Worm (Caenorhabditis elegans) whole organism, young adult: ENCODE data around the gene C50E3.11.

ENCODE experiments used
- C06A6.2 ChIP-seq: fragments of 200-800 bp; sonication (Bioruptor generic); conservative IDR thresholded peaks from 2 replicates; pipeline ENCODE4 v1.3.6; 2022; ENCODE audit warnings: missing genetic modification characterization, missing compliant biosample characterization
- akir-1 ChIP-seq: fragments of 200-800 bp; sonication (Bioruptor generic); optimal IDR thresholded peaks from 2 replicates; lab custom pipeline; 2018; ENCODE audit warnings: mild to moderate bottlenecking, missing genetic modification characterization, moderate library complexity, missing compliant biosample characterization
- ccch-3 ChIP-seq: fragments of 200-800 bp; sonication (Bioruptor generic); optimal IDR thresholded peaks from 2 replicates; lab custom pipeline; 2018; ENCODE audit warnings: mild to moderate bottlenecking, missing genetic modification characterization, missing compliant biosample characterization
- lag-1 ChIP-seq: fragments of 200-800 bp; sonication (Bioruptor generic); IDR thresholded peaks from 2 replicates; pipeline ENCODE4 v1.3.6; 2022; ENCODE audit warnings: missing genetic modification reagents, missing genetic modification characterization, missing compliant biosample characterization
- unc-62 ChIP-seq: fragments of 150-350 bp; optimal IDR thresholded peaks from 2 replicates; lab custom pipeline; 2014; ENCODE audit warnings: missing biosample characterization, missing genetic modification reagents, missing genetic modification characterization

DNA sequence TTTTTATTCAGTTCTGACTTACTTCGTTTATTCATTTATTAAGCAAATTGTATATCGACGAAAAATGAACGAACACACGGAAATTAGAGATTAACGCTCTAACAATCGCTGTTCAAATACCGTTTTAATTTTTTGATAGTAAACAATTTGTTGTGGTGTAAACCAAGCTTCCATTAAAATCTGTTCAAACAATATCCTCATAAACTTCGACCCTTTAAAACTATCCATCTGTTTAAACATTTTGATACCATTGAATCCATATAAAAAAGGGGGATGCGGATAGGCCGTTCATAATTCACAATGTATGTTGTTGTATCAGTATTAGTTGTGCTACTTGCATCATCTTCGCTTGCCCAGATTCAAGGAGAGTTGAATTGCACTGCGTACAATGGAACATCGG is 23.3 kb upstream of the C50E3.11 start, which contains the start of gene F07C4.6:
- TF ChIP-seq akir-1 (GFP tag; lab: Kevin White, UChicago): no peak
- no peak for TF ChIP-seq ccch-3 (GFP tag; lab: Kevin White, UChicago)
- TF ChIP-seq unc-62 (GFP tag; lab: Kevin White, UChicago): no peak
- TF ChIP-seq C06A6.2 (GFP tag; lab: Robert Waterston, UW): no peak
- TF ChIP-seq lag-1 (GFP tag; lab: Robert Waterston, UW): no peak
